Worm (Caenorhabditis elegans) whole organism, L4 larva: ENCODE results near the gene C05B5.11.

ENCODE experiments used
- Y5F2A.4 ChIP-seq: fragments of 200-800 bp; sonication (Bioruptor generic); optimal IDR thresholded peaks from 2 replicates; lab custom pipeline; 2018; ENCODE audit warnings: mild to moderate bottlenecking, missing genetic modification characterization, missing compliant biosample characterization
- aha-1 ChIP-seq: fragments of 150-350 bp; peaks from one replicate; lab custom pipeline; 2014; ENCODE audit warnings: missing biosample characterization, missing genetic modification characterization
- ama-1 ChIP-seq: fragments of 150-350 bp; optimal IDR thresholded peaks from 2 replicates; lab custom pipeline; 2014; ENCODE audit warnings: inconsistent platforms, mixed read lengths
- cey-2 ChIP-seq: sonication (generic microtip); optimal IDR thresholded peaks from 3 replicates; lab custom pipeline; 2017; ENCODE audit warnings: missing genetic modification characterization, mild to moderate bottlenecking, missing compliant biosample characterization, antibody characterized with exemption, borderline replicate concordance; ENCODE audit not compliant: insufficient read depth
- daf-16 ChIP-seq, 3 experiments: sonication (generic microtip); optimal IDR thresholded peaks; 2 replicates each; lab custom pipeline; 2016 to 2017; ENCODE audit warnings: missing genetic modification characterization in 3 of 3, missing genetic modification reagents in 3 of 3, mild to moderate bottlenecking in 2 of 3, missing compliant biosample characterization in 2 of 3, missing biosample characterization in 1 of 3, moderate library complexity in 1 of 3
- daf-8 ChIP-seq: fragments of 200-800 bp; sonication (Bioruptor generic); IDR thresholded peaks from 2 replicates; pipeline ENCODE4 v1.3.6; 2022; ENCODE audit warnings: missing genetic modification characterization, missing compliant biosample characterization
- dmd-9 ChIP-seq: fragments of 200-800 bp; sonication (Bioruptor generic); IDR thresholded peaks from 2 replicates; pipeline ENCODE4 v1.3.6; 2022; ENCODE audit warnings: missing genetic modification reagents, missing genetic modification characterization, missing compliant biosample characterization
- fkh-10 ChIP-seq: fragments of 150-350 bp; optimal IDR thresholded peaks from 2 replicates; lab custom pipeline; 2014; ENCODE audit warnings: missing biosample characterization, missing genetic modification reagents, missing genetic modification characterization
- fos-1 ChIP-seq: fragments of 150-350 bp; optimal IDR thresholded peaks from 2 replicates; lab custom pipeline; 2014; ENCODE audit warnings: missing biosample characterization, missing genetic modification characterization
- gei-8 ChIP-seq: fragments of 200-800 bp; sonication (Bioruptor generic); optimal IDR thresholded peaks from 2 replicates; lab custom pipeline; 2018; ENCODE audit warnings: mild to moderate bottlenecking, missing genetic modification characterization, missing compliant biosample characterization
- hif-1 ChIP-seq, 2 experiments: sonication (generic microtip); optimal IDR thresholded peaks; 2 replicates each; lab custom pipeline; 2016 to 2017; ENCODE audit warnings: missing compliant biosample characterization in 2 of 2, missing genetic modification characterization in 2 of 2, missing genetic modification reagents in 2 of 2, missing genotype in 2 of 2, mild to moderate bottlenecking in 1 of 2
- hlh-11 ChIP-seq: fragments of 200-800 bp; sonication (Bioruptor generic); optimal IDR thresholded peaks from 2 replicates; lab custom pipeline; 2018; ENCODE audit warnings: mild to moderate bottlenecking, missing genetic modification characterization, missing compliant biosample characterization
- hlh-30 ChIP-seq: sonication (generic microtip); optimal IDR thresholded peaks from 2 replicates; lab custom pipeline; 2017; ENCODE audit warnings: antibody characterized with exemption, mild to moderate bottlenecking, missing genetic modification characterization, missing compliant biosample characterization; ENCODE audit not compliant: insufficient read depth
- jun-1 ChIP-seq: fragments of 150-350 bp; optimal IDR thresholded peaks from 2 replicates; lab custom pipeline; 2014; ENCODE audit warnings: missing biosample characterization, missing genetic modification reagents, missing genetic modification characterization
- lin-1 ChIP-seq: fragments of 200-800 bp; sonication (Bioruptor generic); IDR thresholded peaks from 2 replicates; pipeline ENCODE4 v1.3.6; 2022; ENCODE audit warnings: missing genetic modification reagents, missing genetic modification characterization, missing compliant biosample characterization
- lin-15B ChIP-seq: fragments of 150-350 bp; sonication (generic microtip); optimal IDR thresholded peaks from 3 replicates; lab custom pipeline; 2014; ENCODE audit warnings: missing biosample characterization, missing genetic modification characterization
- lin-38 ChIP-seq: fragments of 200-800 bp; sonication (Bioruptor generic); IDR thresholded peaks from 2 replicates; pipeline ENCODE4 v1.3.6; 2022; ENCODE audit warnings: missing genetic modification reagents, missing genetic modification characterization, missing compliant biosample characterization
- lir-3 ChIP-seq: sonication (generic microtip); optimal IDR thresholded peaks from 2 replicates; lab custom pipeline; 2016; ENCODE audit warnings: mild to moderate bottlenecking, missing genetic modification characterization, missing compliant biosample characterization
- madf-9 ChIP-seq: fragments of 200-800 bp; sonication (Bioruptor generic); conservative IDR thresholded peaks from 2 replicates; pipeline ENCODE4 v1.3.6; 2022; ENCODE audit warnings: missing genetic modification reagents, missing genetic modification characterization, missing compliant biosample characterization
- mxl-3 ChIP-seq: fragments of 200-800 bp; sonication (Bioruptor generic); optimal IDR thresholded peaks from 2 replicates; lab custom pipeline; 2018; ENCODE audit warnings: mild to moderate bottlenecking, missing genetic modification characterization, missing compliant biosample characterization
- nhr-102 ChIP-seq: sonication (generic microtip); optimal IDR thresholded peaks from 2 replicates; lab custom pipeline; 2016; ENCODE audit warnings: mild to moderate bottlenecking, missing genetic modification characterization, moderate library complexity, missing compliant biosample characterization
- nhr-41 ChIP-seq: fragments of 200-800 bp; sonication (Bioruptor generic); IDR thresholded peaks from 2 replicates; pipeline ENCODE4 v1.3.6; 2022; ENCODE audit warnings: missing genetic modification reagents, missing genetic modification characterization, missing compliant biosample characterization
- nhr-6 ChIP-seq: fragments of 150-350 bp; optimal IDR thresholded peaks from 2 replicates; lab custom pipeline; 2014; ENCODE audit warnings: missing biosample characterization, missing genetic modification characterization
- php-3 ChIP-seq: fragments of 200-800 bp; sonication (Bioruptor generic); IDR thresholded peaks from 2 replicates; pipeline ENCODE4 v1.3.6; 2022; ENCODE audit warnings: missing genetic modification reagents, missing genetic modification characterization, missing compliant biosample characterization
- pqm-1 ChIP-seq: sonication (generic microtip); optimal IDR thresholded peaks from 2 replicates; lab custom pipeline; 2017; ENCODE audit warnings: missing biosample characterization, missing genetic modification characterization
- rbr-2 ChIP-seq: sonication (generic microtip); optimal IDR thresholded peaks from 2 replicates; lab custom pipeline; 2016; ENCODE audit warnings: missing genotype, missing genetic modification characterization, missing compliant biosample characterization
- saeg-2 ChIP-seq: fragments of 200-800 bp; sonication (Bioruptor generic); IDR thresholded peaks from 2 replicates; pipeline ENCODE4 v1.3.6; 2022; ENCODE audit warnings: missing genetic modification reagents, missing genetic modification characterization, missing compliant biosample characterization
- spr-3 ChIP-seq: fragments of 200-800 bp; sonication (Bioruptor generic); optimal IDR thresholded peaks from 2 replicates; lab custom pipeline; 2018; ENCODE audit warnings: mild to moderate bottlenecking, missing genetic modification characterization, missing compliant biosample characterization
- tag-97 ChIP-seq: fragments of 200-800 bp; sonication (Bioruptor generic); IDR thresholded peaks from 2 replicates; pipeline ENCODE4 v1.3.6; 2022; ENCODE audit warnings: missing genetic modification characterization, missing compliant biosample characterization
- unc-130 ChIP-seq: sonication (generic microtip); optimal IDR thresholded peaks from 2 replicates; lab custom pipeline; 2016; ENCODE audit warnings: missing genetic modification reagents, missing genetic modification characterization, missing compliant biosample characterization
- unc-39 ChIP-seq: sonication (generic microtip); optimal IDR thresholded peaks from 2 replicates; lab custom pipeline; 2017; ENCODE audit warnings: missing biosample characterization, missing genetic modification characterization
- unc-62 ChIP-seq, 3 experiments: fragments of 150-350 bp in 1 of 3; sonication (generic microtip); optimal IDR thresholded peaks in 2 of 3; peaks in 1 of 3; 1 replicate in 1 of 3; 2 replicates in 2 of 3; lab custom pipeline; 2014 to 2017; ENCODE audit warnings: missing biosample characterization in 3 of 3, missing genetic modification characterization in 3 of 3, missing genetic modification reagents in 3 of 3, missing genotype in 1 of 3
- zfp-2 ChIP-seq: sonication (generic microtip); optimal IDR thresholded peaks from 2 replicates; lab custom pipeline; 2016; ENCODE audit warnings: mild to moderate bottlenecking, missing genetic modification characterization, missing compliant biosample characterization
- zfp-3 ChIP-seq: fragments of 200-800 bp; sonication (Bioruptor generic); conservative IDR thresholded peaks from 2 replicates; pipeline ENCODE4 v1.3.6; 2022; ENCODE audit warnings: missing genetic modification reagents, missing genetic modification characterization, missing compliant biosample characterization
- zip-11 ChIP-seq: fragments of 200-800 bp; sonication (Bioruptor generic); IDR thresholded peaks from 2 replicates; pipeline ENCODE4 v1.3.6; 2022; ENCODE audit warnings: missing genetic modification characterization, missing compliant biosample characterization

C05B5.11 gene

DNA sequence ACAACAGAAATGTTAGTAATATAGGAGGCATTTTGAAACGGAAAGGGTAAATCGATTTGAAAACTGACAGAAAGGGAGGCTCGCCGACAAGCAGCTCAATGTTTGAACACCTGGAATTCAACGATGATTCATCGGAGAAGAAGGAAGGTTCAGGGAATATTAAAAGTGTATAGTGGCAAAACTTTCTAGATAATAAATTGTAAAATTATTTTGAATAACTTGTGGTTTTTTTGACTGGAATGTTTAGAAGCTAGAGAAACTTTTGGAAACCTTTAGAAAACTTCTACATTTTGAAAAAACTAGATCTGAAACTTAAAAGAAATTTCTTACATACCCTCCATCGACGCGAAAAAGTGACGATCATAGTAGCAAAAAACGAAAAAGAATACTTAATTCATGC lies 6.4 kb upstream of the C05B5.11 start, which contains the start of gene pqn-8:
Gene pqn-8, minus strand, starts transcription at position 101 of the 400 bp plus-strand sequence.
- TF ChIP-seq rbr-2 (no peak), tag-97 (GFP tag; lab: Robert Waterston, UW) (no peak), hif-1 (tag; optimal IDR thresholded peaks at IDR 0.05; lab: Kevin White, UChicago) (no peak), cey-2 (tag; lab: Kevin White, UChicago) (no peak), gei-8 (GFP tag; lab: Kevin White, UChicago) (no peak), jun-1 (tag; lab: Kevin White, UChicago) (no peak), hlh-30 (tag; lab: Kevin White, UChicago) (no peak)

DNA sequence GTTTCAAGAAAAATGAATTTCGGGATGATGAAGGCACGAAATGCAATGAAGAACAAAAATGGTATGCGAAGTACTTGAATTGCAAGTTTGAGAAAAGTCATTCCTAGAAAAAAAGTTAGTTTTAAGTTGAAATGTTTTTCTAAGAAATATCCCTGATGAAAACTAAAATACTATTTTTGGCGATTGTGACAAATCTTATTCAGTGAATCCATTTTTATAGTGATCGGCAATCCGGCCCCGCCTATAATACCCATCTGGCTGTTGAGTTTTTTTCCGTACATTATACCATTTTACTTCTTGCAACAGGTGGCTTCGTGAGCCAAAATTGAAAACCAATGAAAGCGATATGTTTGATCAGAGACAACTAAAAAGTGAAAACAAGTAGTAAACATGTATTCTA lies 5.1 kb upstream of the C05B5.11 start, which contains the start of gene C05B5.17:
Gene C05B5.17, minus strand, starts transcription at position 101 of the 400 bp plus-strand sequence.
- no peak for TF ChIP-seq zfp-2 (tag; lab: Kevin White, UChicago)
- no peak for TF ChIP-seq nhr-6 (tag; lab: Kevin White, UChicago)
- no peak for TF ChIP-seq lin-1 (GFP tag; lab: Robert Waterston, UW)
- TF ChIP-seq madf-9 (GFP tag; lab: Robert Waterston, UW): no peak
- TF ChIP-seq zip-11 (GFP tag; lab: Robert Waterston, UW): no peak
- no peak for TF ChIP-seq lin-15B (tag; lab: Kevin White, UChicago)
- no peak for TF ChIP-seq unc-39
- TF ChIP-seq dmd-9 (GFP tag; lab: Robert Waterston, UW): no peak
- TF ChIP-seq fkh-10 (GFP tag; lab: Kevin White, UChicago): no peak
- no peak for TF ChIP-seq daf-8 (GFP tag; lab: Robert Waterston, UW)
- TF ChIP-seq mxl-3 (GFP tag; lab: Kevin White, UChicago): no peak
- TF ChIP-seq, all 104 proteins: peak for 0

DNA sequence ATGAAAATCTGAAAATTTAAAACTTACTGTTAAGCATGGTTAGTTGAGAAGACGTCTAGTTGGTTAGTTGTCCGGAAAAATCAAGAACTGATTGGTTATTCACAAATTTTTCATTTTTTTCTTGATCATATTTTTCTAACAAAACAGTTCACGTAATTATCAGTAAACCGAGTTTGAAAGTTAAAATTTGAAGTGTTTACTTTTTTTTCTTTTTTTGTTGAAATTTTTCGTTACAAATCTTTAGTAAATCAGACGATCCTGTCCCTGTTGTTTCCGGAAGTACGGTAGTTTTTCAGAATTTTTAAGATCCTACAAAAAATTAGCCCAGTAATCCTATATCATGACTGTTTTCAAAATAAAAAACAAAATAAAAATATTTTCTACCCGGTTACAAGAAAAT lies 3.9 kb upstream of the C05B5.11 start, which contains the start of gene C05B5.2:
Gene C05B5.2, minus strand, starts transcription at position 101 of the 400 bp plus-strand sequence.
- TF ChIP-seq Y5F2A.4: no peak

DNA sequence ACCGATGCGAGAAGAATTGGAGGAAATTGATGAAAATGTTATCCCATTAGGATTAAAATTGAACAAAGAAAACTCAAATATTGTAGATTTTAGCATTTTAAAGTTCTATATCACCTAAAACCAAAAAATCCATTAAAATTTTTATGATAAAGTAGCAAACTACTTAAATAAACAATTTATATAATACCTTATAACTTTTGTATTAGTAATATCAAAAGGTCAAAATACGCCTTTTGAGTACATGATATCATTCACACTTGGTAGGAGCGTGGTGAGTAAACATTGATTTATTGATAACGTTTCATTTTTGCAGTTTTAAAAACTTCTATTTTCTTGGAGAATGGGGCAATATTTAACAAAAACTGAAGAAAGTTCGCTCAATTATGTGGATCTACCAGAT lies 3.3 kb upstream of the C05B5.11 start, which contains the start of gene C05B5.5:
Gene C05B5.5, plus strand, starts transcription at position 301 of the 400 bp plus-strand sequence.
- TF ChIP-seq pqm-1 (tag; lab: Kevin White, UChicago) (peak; percentile 7), daf-16 (GFP tag; optimal IDR thresholded peaks at IDR 0.05; lab: Kevin White, UChicago) (no peak), daf-16 (tag; optimal IDR thresholded peaks at IDR 0.05; lab: Kevin White, UChicago) (peak; percentile 32), nhr-6 (tag; lab: Kevin White, UChicago) (peak; percentile 19), nhr-41 (no peak)

DNA sequence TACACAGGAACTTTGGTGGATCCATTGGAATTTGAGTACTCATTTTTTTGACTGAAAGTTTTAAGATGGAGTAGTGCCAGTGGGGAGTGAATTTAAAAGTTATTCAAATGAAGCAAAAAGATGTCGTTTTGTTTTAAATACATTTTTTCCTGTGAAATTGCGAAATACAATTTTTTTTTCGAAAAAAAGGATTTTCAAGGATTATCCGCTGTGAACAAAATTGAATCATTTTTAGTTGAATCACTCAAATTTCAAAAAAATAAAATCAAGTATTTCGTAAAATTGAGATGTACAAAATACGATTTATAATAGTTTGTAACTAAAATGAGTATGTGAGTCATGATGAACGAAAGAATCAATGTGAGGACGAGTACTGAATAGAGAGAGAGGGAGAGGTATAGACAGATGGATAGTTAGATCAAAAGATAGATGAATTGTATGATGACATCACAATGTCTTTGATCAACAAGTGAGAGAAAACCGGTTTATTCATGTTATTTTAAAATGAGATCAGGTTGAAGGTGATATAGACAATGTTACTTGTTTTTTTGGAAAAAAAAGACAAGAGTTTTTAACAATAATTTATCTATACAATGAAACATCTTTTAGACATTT lies 2.5 kb downstream of the C05B5.11 start, which contains the start of gene C05B5.8:
Gene C05B5.8, minus strand, starts transcription at position 51 of the 615 bp plus-strand sequence.
- TF ChIP-seq fos-1: no peak
- TF ChIP-seq hlh-11 (tag; lab: Kevin White, UChicago): no peak
- peak; percentile 60 for TF ChIP-seq aha-1 (tag; lab: Kevin White, UChicago)
- no peak for TF ChIP-seq nhr-41
- no peak for TF ChIP-seq lin-38 (GFP tag; lab: Robert Waterston, UW)
- peak in 1 of 2 experiments; percentile 79 for TF ChIP-seq unc-62 (GFP tag; optimal IDR thresholded peaks at IDR 0.05 in 1 of 2; lab: Kevin White, UChicago)
- TF ChIP-seq unc-62 (tag; optimal IDR thresholded peaks at IDR 0.05; lab: Kevin White, UChicago): no peak
- TF ChIP-seq spr-3 (GFP tag; lab: Kevin White, UChicago): no peak
- no peak for TF ChIP-seq saeg-2
- no peak for TF ChIP-seq nhr-102 (tag; lab: Kevin White, UChicago)
- TF ChIP-seq lir-3 (tag; lab: Kevin White, UChicago): no peak
- TF ChIP-seq unc-130 (GFP tag; lab: Kevin White, UChicago): no peak
- peak; percentile 14 for TF ChIP-seq hlh-30 (tag; lab: Kevin White, UChicago)
- TF ChIP-seq ama-1 (lab: Kevin White, UChicago): no peak
- peak; percentile 50 for TF ChIP-seq cey-2 (tag; lab: Kevin White, UChicago)
- no peak for TF ChIP-seq daf-8 (GFP tag; lab: Robert Waterston, UW)
- TF ChIP-seq php-3 (GFP tag; lab: Robert Waterston, UW): no peak
- TF ChIP-seq zfp-3 (GFP tag; lab: Robert Waterston, UW): no peak
